Fruit fly (Drosophila melanogaster) whole organism, prepupa: Measurements from ENCODE around the gene Sema1a.

Experiments used
- CG6854 ChIP-seq: fragments of 200-800 bp; sonication (Bioruptor generic); optimal IDR thresholded peaks from 2 replicates; lab custom pipeline; 2017; ENCODE audit warnings: missing biosample characterization, mild to moderate bottlenecking, missing genetic modification characterization
- Ets21C ChIP-seq: fragments of 200-800 bp; sonication (Bioruptor generic); optimal IDR thresholded peaks from 3 replicates; lab custom pipeline; 2016; ENCODE audit warnings: missing biosample characterization, missing genetic modification characterization
- Hr38 ChIP-seq: sonication (Bioruptor generic); optimal IDR thresholded peaks from 2 replicates; lab custom pipeline; 2016; ENCODE audit warnings: missing biosample characterization, missing genetic modification characterization
- achi ChIP-seq: fragments of 200-800 bp; sonication (Bioruptor generic); optimal IDR thresholded peaks from 3 replicates; lab custom pipeline; 2016; ENCODE audit warnings: missing biosample characterization, missing genetic modification characterization
- acj6 ChIP-seq: fragments of 200-800 bp; sonication (Bioruptor generic); optimal IDR thresholded peaks from 3 replicates; lab custom pipeline; 2016; ENCODE audit warnings: missing biosample characterization, missing genetic modification characterization

dm6 chr2L:8533632-8534031 lies 8.3 kb upstream of the Sema1a start:
- TF ChIP-seq acj6 = no peak
- no peak for TF ChIP-seq Ets21C (GFP tag; lab: Kevin White, UChicago)
- TF ChIP-seq achi = no peak
- TF ChIP-seq CG6854 = no peak
- TF ChIP-seq Hr38 = no peak
